Fruit fly (Drosophila melanogaster) whole organism, embryonic: ENCODE results near the gene CG11865.

ENCODE experiments used
- ATbp ChIP-seq: fragments of 200-800 bp; sonication (Bioruptor generic); optimal IDR thresholded peaks from 2 replicates; lab custom pipeline; 2017; ENCODE audit warnings: missing biosample characterization, mild to moderate bottlenecking, missing genetic modification characterization, missing genetic modification reagents
- Aef1 ChIP-seq: fragments of 200-800 bp; sonication (Bioruptor generic); IDR thresholded peaks from 3 replicates; pipeline ENCODE4 v1.3.6; 2022; ENCODE audit warnings: missing biosample characterization, missing genetic modification characterization
- Bdp1 ChIP-seq: fragments of 200-800 bp; sonication (Bioruptor generic); optimal IDR thresholded peaks from 3 replicates; lab custom pipeline; 2016; ENCODE audit warnings: missing biosample characterization, missing genetic modification characterization
- CG10543 ChIP-seq: fragments of 200-800 bp; sonication (Bioruptor generic); optimal IDR thresholded peaks from 3 replicates; lab custom pipeline; 2017; ENCODE audit warnings: missing biosample characterization, mild to moderate bottlenecking, missing genetic modification characterization, moderate library complexity
- CG10565 ChIP-seq: fragments of 200-800 bp; sonication (Bioruptor generic); optimal IDR thresholded peaks from 3 replicates; lab custom pipeline; 2016; ENCODE audit warnings: missing biosample characterization, mild to moderate bottlenecking, missing genetic modification characterization
- CG10654 ChIP-seq: fragments of 200-800 bp; sonication (Bioruptor generic); optimal IDR thresholded peaks from 2 replicates; lab custom pipeline; 2016; ENCODE audit warnings: missing biosample characterization, missing genetic modification characterization
- CG11398 ChIP-seq: fragments of 200-800 bp; sonication (Bioruptor generic); optimal IDR thresholded peaks from 2 replicates; lab custom pipeline; 2016; ENCODE audit warnings: missing biosample characterization, missing genetic modification characterization
- CG11504 ChIP-seq: fragments of 200-800 bp; sonication (Bioruptor generic); optimal IDR thresholded peaks from 3 replicates; lab custom pipeline; 2019; ENCODE audit warnings: missing biosample characterization, mild to moderate bottlenecking, missing genetic modification characterization, moderate library complexity
- CG11723 ChIP-seq: fragments of 200-800 bp; sonication (Bioruptor generic); optimal IDR thresholded peaks from 2 replicates; lab custom pipeline; 2017; ENCODE audit warnings: missing biosample characterization, mild to moderate bottlenecking, missing genetic modification characterization
- CG12155 ChIP-seq: fragments of 200-800 bp; sonication (Bioruptor generic); optimal IDR thresholded peaks from 3 replicates; lab custom pipeline; 2016; ENCODE audit warnings: missing biosample characterization, missing genetic modification characterization
- CG14441 ChIP-seq: fragments of 200-800 bp; sonication (Bioruptor generic); IDR thresholded peaks from 2 replicates; pipeline ENCODE4 v1.3.6; 2022; ENCODE audit warnings: missing biosample characterization, missing genetic modification characterization
- CG14965 ChIP-seq: fragments of 200-800 bp; sonication (Bioruptor generic); optimal IDR thresholded peaks from 2 replicates; lab custom pipeline; 2016; ENCODE audit warnings: missing biosample characterization, missing genetic modification characterization, borderline replicate concordance
- CG2678 ChIP-seq: fragments of 200-800 bp; sonication (Bioruptor generic); optimal IDR thresholded peaks from 3 replicates; lab custom pipeline; 2019; ENCODE audit warnings: missing biosample characterization, mild to moderate bottlenecking, missing genetic modification characterization, moderate library complexity
- CG2889 ChIP-seq: fragments of 200-800 bp; sonication (Bioruptor generic); IDR thresholded peaks from 3 replicates; pipeline ENCODE4 v1.3.6; 2022; ENCODE audit warnings: missing biosample characterization, missing genetic modification characterization
- CG32532 ChIP-seq: fragments of 200-800 bp; sonication (Bioruptor generic); IDR thresholded peaks from 2 replicates; pipeline ENCODE4 v1.3.6; 2022; ENCODE audit warnings: missing biosample characterization, missing genetic modification characterization
- CG3847 ChIP-seq: fragments of 200-800 bp; sonication (Bioruptor generic); IDR thresholded peaks from 2 replicates; pipeline ENCODE4 v1.3.6; 2022; ENCODE audit warnings: missing biosample characterization, missing genetic modification characterization
- CG42726 ChIP-seq: fragments of 200-800 bp; sonication (Bioruptor generic); IDR thresholded peaks from 2 replicates; pipeline ENCODE4 v1.3.6; 2022; ENCODE audit warnings: missing biosample characterization, missing genetic modification characterization; ENCODE audit not compliant: partially characterized antibody
- CG4328 ChIP-seq: fragments of 200-800 bp; sonication (Bioruptor generic); optimal IDR thresholded peaks from 3 replicates; lab custom pipeline; 2017; ENCODE audit warnings: missing biosample characterization, missing genetic modification reagents, missing genetic modification characterization
- CG5180 ChIP-seq: fragments of 200-800 bp; sonication (Bioruptor generic); optimal IDR thresholded peaks from 3 replicates; lab custom pipeline; 2017; ENCODE audit warnings: missing biosample characterization, missing genetic modification characterization, mild to moderate bottlenecking, moderate library complexity, missing genetic modification reagents
- CG5953 ChIP-seq: fragments of 200-800 bp; sonication (Bioruptor generic); IDR thresholded peaks from 2 replicates; pipeline ENCODE4 v1.3.6; 2022; ENCODE audit warnings: missing biosample characterization, missing genetic modification characterization
- CG7786 ChIP-seq: fragments of 200-800 bp; sonication (Bioruptor generic); optimal IDR thresholded peaks from 2 replicates; lab custom pipeline; 2016; ENCODE audit warnings: missing biosample characterization, missing genetic modification characterization
- CG9215 ChIP-seq: fragments of 200-800 bp; sonication (Bioruptor generic); IDR thresholded peaks from 2 replicates; pipeline ENCODE4 v1.3.6; 2022; ENCODE audit warnings: missing biosample characterization, missing genetic modification characterization
- CG9817 ChIP-seq: fragments of 200-800 bp; sonication (Bioruptor generic); optimal IDR thresholded peaks from 2 replicates; lab custom pipeline; 2018; ENCODE audit warnings: missing biosample characterization, mild to moderate bottlenecking, missing genetic modification characterization, moderate library complexity
- CG9932 ChIP-seq: fragments of 200-800 bp; sonication (Bioruptor generic); IDR thresholded peaks from 2 replicates; pipeline ENCODE4 v1.3.6; 2022; ENCODE audit warnings: missing biosample characterization, missing genetic modification characterization
- CHES-1-like ChIP-seq: fragments of 200-800 bp; sonication (Bioruptor generic); optimal IDR thresholded peaks from 2 replicates; lab custom pipeline; 2016; ENCODE audit warnings: missing biosample characterization, missing genetic modification characterization
- Chrac-16 ChIP-seq: fragments of 200-800 bp; sonication (Bioruptor generic); optimal IDR thresholded peaks from 3 replicates; lab custom pipeline; 2016; ENCODE audit warnings: missing biosample characterization, missing genetic modification characterization
- Fer2 ChIP-seq: fragments of 200-800 bp; sonication (Bioruptor generic); optimal IDR thresholded peaks from 2 replicates; lab custom pipeline; 2018; ENCODE audit warnings: missing biosample characterization, mild to moderate bottlenecking, missing genetic modification characterization, moderate library complexity
- GATAe ChIP-seq: fragments of 200-800 bp; sonication (Bioruptor generic); conservative IDR thresholded peaks from 2 replicates; pipeline ENCODE4 v1.3.6; 2022; ENCODE audit warnings: missing biosample characterization, missing genetic modification characterization
- HLH3B ChIP-seq: fragments of 200-800 bp; sonication (Bioruptor generic); IDR thresholded peaks from 2 replicates; pipeline ENCODE4 v1.3.6; 2022; ENCODE audit warnings: missing biosample characterization, missing genetic modification characterization
- Hmr ChIP-seq: fragments of 200-800 bp; sonication (Bioruptor generic); optimal IDR thresholded peaks from 3 replicates; lab custom pipeline; 2017; ENCODE audit warnings: mild to moderate bottlenecking, missing biosample characterization, missing genetic modification reagents, missing genetic modification characterization
- Mad ChIP-seq: fragments of 200-800 bp; sonication (Bioruptor generic); optimal IDR thresholded peaks from 2 replicates; lab custom pipeline; 2016; ENCODE audit warnings: missing biosample characterization, missing genetic modification characterization
- Med ChIP-seq: fragments of 200-800 bp; sonication (Bioruptor generic); peaks from one replicate; lab custom pipeline; 2016; ENCODE audit warnings: missing biosample characterization, missing genetic modification characterization, mild to moderate bottlenecking, inconsistent platforms, moderate library complexity
- NfI ChIP-seq: fragments of 200-800 bp; sonication (Bioruptor generic); optimal IDR thresholded peaks from 3 replicates; lab custom pipeline; 2018; ENCODE audit warnings: missing biosample characterization, mild to moderate bottlenecking, missing genetic modification characterization, moderate library complexity
- Optix ChIP-seq: fragments of 200-800 bp; sonication (Bioruptor generic); IDR thresholded peaks from 3 replicates; pipeline ENCODE4 v1.3.6; 2022; ENCODE audit warnings: missing biosample characterization, missing genetic modification characterization
- Pdp1 ChIP-seq, 2 experiments: fragments of 200-800 bp; sonication (Bioruptor generic); optimal IDR thresholded peaks; 3 replicates each; lab custom pipeline; 2016; ENCODE audit warnings: missing biosample characterization in 2 of 2, missing genetic modification characterization in 2 of 2, mild to moderate bottlenecking in 1 of 2, moderate library complexity in 1 of 2
- abd-A ChIP-seq: fragments of 200-800 bp; sonication (Bioruptor generic); optimal IDR thresholded peaks from 3 replicates; lab custom pipeline; 2019; ENCODE audit warnings: missing biosample characterization, mild to moderate bottlenecking, missing genetic modification characterization, moderate library complexity
- al ChIP-seq: fragments of 200-800 bp; sonication (Bioruptor generic); IDR thresholded peaks from 2 replicates; pipeline ENCODE4 v1.3.6; 2022; ENCODE audit warnings: missing biosample characterization, missing genetic modification characterization
- caup ChIP-seq: fragments of 200-800 bp; sonication (Bioruptor generic); optimal IDR thresholded peaks from 3 replicates; lab custom pipeline; 2017; ENCODE audit warnings: missing biosample characterization, mild to moderate bottlenecking, missing genetic modification characterization, moderate library complexity; ENCODE audit not compliant: severe bottlenecking
- chn ChIP-seq: fragments of 200-800 bp; sonication (Bioruptor generic); optimal IDR thresholded peaks from 2 replicates; lab custom pipeline; 2016; ENCODE audit warnings: missing biosample characterization, missing genetic modification characterization
- crc ChIP-seq: fragments of 200-800 bp; sonication (Bioruptor generic); optimal IDR thresholded peaks from 2 replicates; lab custom pipeline; 2016; ENCODE audit warnings: missing biosample characterization, missing genetic modification characterization
- dm ChIP-seq: fragments of 200-800 bp; sonication (Bioruptor generic); optimal IDR thresholded peaks from 3 replicates; lab custom pipeline; 2016; ENCODE audit warnings: missing biosample characterization, missing genetic modification characterization
- dmrt99B ChIP-seq: fragments of 200-800 bp; sonication (Bioruptor generic); optimal IDR thresholded peaks from 2 replicates; lab custom pipeline; 2018; ENCODE audit warnings: missing biosample characterization, mild to moderate bottlenecking, missing genetic modification characterization, moderate library complexity
- exex ChIP-seq: fragments of 200-800 bp; sonication (Bioruptor generic); optimal IDR thresholded peaks from 4 replicates; lab custom pipeline; 2018; ENCODE audit warnings: missing biosample characterization, mild to moderate bottlenecking, missing genetic modification characterization, moderate library complexity
- kay ChIP-seq: fragments of 200-800 bp; sonication (Bioruptor generic); optimal IDR thresholded peaks from 2 replicates; lab custom pipeline; 2016; ENCODE audit warnings: missing biosample characterization, missing genetic modification characterization
- lmd ChIP-seq: fragments of 200-800 bp; sonication (Bioruptor generic); IDR thresholded peaks from 2 replicates; pipeline ENCODE4 v1.3.6; 2022; ENCODE audit warnings: missing biosample characterization, missing genetic modification characterization
- org-1 ChIP-seq: fragments of 200-800 bp; sonication (Bioruptor generic); optimal IDR thresholded peaks from 2 replicates; lab custom pipeline; 2017; ENCODE audit warnings: missing biosample characterization, missing genetic modification characterization
- ranshi ChIP-seq: fragments of 200-800 bp; sonication (Bioruptor generic); IDR thresholded peaks from 2 replicates; pipeline ENCODE4 v1.3.6; 2022; ENCODE audit warnings: missing biosample characterization, missing genetic modification characterization
- sens ChIP-seq: fragments of 200-800 bp; sonication (Bioruptor generic); peaks from one replicate; lab custom pipeline; 2016; ENCODE audit warnings: missing biosample characterization, missing genetic modification characterization
- zfh2 ChIP-seq: fragments of 200-800 bp; sonication (Bioruptor generic); optimal IDR thresholded peaks from 2 replicates; lab custom pipeline; 2016; ENCODE audit warnings: missing biosample characterization, missing genetic modification characterization

Gene CG11865

dm6 chr2L:15629596-15630168 lies 12.9 kb downstream of the CG11865 start, which contains the start of gene CG18480 (continued):
- TF ChIP-seq Chrac-16 (GFP tag; lab: Kevin White, UChicago) (peak; percentile 46), CG14965 (GFP tag; lab: Kevin White, UChicago) (no peak), CG11723 (GFP tag; lab: Kevin White, UChicago) (peak; percentile 13), Optix (0 out of 3 replicates have a peak, but pooled peaks have one; percentile 47), CG5953 (GFP tag; lab: Robert Waterston, UW) (0 out of 2 replicates have a peak, but pooled peaks have one; percentile 18), CHES-1-like (GFP tag; lab: Kevin White, UChicago) (peak; percentile 47), dmrt99B (tag; lab: Kevin White, UChicago) (peak; percentile 42), kay (GFP tag; lab: Kevin White, UChicago) (peak; percentile 81), Med (GFP tag; lab: Kevin White, UChicago) (peak; percentile 93), CG2678 (tag; lab: Kevin White, UChicago) (peak; percentile 62), CG9817 (tag; lab: Kevin White, UChicago) (peak; percentile 54), CG5180 (GFP tag; lab: Kevin White, UChicago) (peak; percentile 3), CG11504 (peak; percentile 44), Pdp1 (GFP tag; optimal IDR thresholded peaks at IDR 0.05; lab: Kevin White, UChicago) (peak in 1 of 2 experiments; percentile 31), NfI (GFP tag; lab: Kevin White, UChicago) (peak; percentile 14), HLH3B (GFP tag; lab: Robert Waterston, UW) (0 out of 2 replicates have a peak, but pooled peaks have one; percentile 44), CG11398 (GFP tag; lab: Kevin White, UChicago) (peak; percentile 19), exex (peak; percentile 81), ATbp (peak; percentile 31), GATAe (GFP tag; lab: Robert Waterston, UW) (peak; percentile 100), Bdp1 (GFP tag; lab: Kevin White, UChicago) (no peak), chn (GFP tag; lab: Kevin White, UChicago) (peak; percentile 25), CG2889 (GFP tag; lab: Robert Waterston, UW) (0 out of 3 replicates have a peak, but pooled peaks have one; percentile 34), lmd (GFP tag; lab: Robert Waterston, UW) (peak; percentile 37; the same call in 1 of the 2 replicates), CG9215 (GFP tag; lab: Robert Waterston, UW) (peak; percentile 37; the same call in 1 of the 2 replicates), crc (GFP tag; lab: Kevin White, UChicago) (peak; percentile 17), CG14441 (GFP tag; lab: Robert Waterston, UW) (0 out of 2 replicates have a peak, but pooled peaks have one; percentile 32), Fer2 (tag; lab: Kevin White, UChicago) (peak; percentile 35), CG42726 (GFP tag; lab: Robert Waterston, UW) (no peak), ranshi (GFP tag; lab: Robert Waterston, UW) (0 out of 2 replicates have a peak, but pooled peaks have one; percentile 29), CG32532 (GFP tag; lab: Robert Waterston, UW) (peak; percentile 69), CG7786 (peak; percentile 46), dm (GFP tag; lab: Kevin White, UChicago) (peak; percentile 2), CG9932 (peak; percentile 65), CG4328 (GFP tag; lab: Kevin White, UChicago) (no peak), CG10654 (GFP tag; lab: Kevin White, UChicago) (peak; percentile 7), org-1 (peak; percentile 0), sens (GFP tag; lab: Kevin White, UChicago) (peak; percentile 84), Hmr (GFP tag; lab: Kevin White, UChicago) (peak; percentile 47), CG10565 (GFP tag; lab: Kevin White, UChicago) (no peak), Aef1 (GFP tag; lab: Robert Waterston, UW) (no peak), CG3847 (GFP tag; lab: Robert Waterston, UW) (peak; percentile 36; the same call in 1 of the 2 replicates), CG10543 (peak; percentile 62), CG12155 (GFP tag; lab: Kevin White, UChicago) (peak; percentile 36), al (peak; percentile 44; the same call in 1 of the 2 replicates), caup (GFP tag; lab: Kevin White, UChicago) (peak; percentile 45), zfh2 (peak; percentile 58), abd-A (tag; lab: Kevin White, UChicago) (no peak), Mad (GFP tag; lab: Kevin White, UChicago) (no peak)
